Fruit fly (Drosophila melanogaster) whole organism, pupa: ENCODE measurements around the gene Toll-6.

Experiments used
- CG13204 ChIP-seq: fragments of 200-800 bp; sonication (Bioruptor generic); optimal IDR thresholded peaks from 2 replicates; lab custom pipeline; 2018; ENCODE audit warnings: missing biosample characterization, mild to moderate bottlenecking, missing genetic modification characterization, moderate library complexity
- CG15710 ChIP-seq: fragments of 200-800 bp; sonication (Bioruptor generic); optimal IDR thresholded peaks from 2 replicates; lab custom pipeline; 2018; ENCODE audit warnings: missing biosample characterization, mild to moderate bottlenecking, missing genetic modification characterization, moderate library complexity
- CG17806 ChIP-seq: fragments of 200-800 bp; sonication (Bioruptor generic); optimal IDR thresholded peaks from 2 replicates; lab custom pipeline; 2018; ENCODE audit warnings: missing biosample characterization, mild to moderate bottlenecking, missing genetic modification characterization, moderate library complexity
- CG32121 ChIP-seq: fragments of 200-800 bp; sonication (Bioruptor generic); IDR thresholded peaks from 2 replicates; pipeline ENCODE4 v1.3.6; 2022; ENCODE audit warnings: missing biosample characterization, missing genetic modification characterization
- CG34367 ChIP-seq: fragments of 200-800 bp; sonication (Bioruptor generic); optimal IDR thresholded peaks from 2 replicates; lab custom pipeline; 2018; ENCODE audit warnings: missing biosample characterization, mild to moderate bottlenecking, missing genetic modification characterization
- CG9948 ChIP-seq: fragments of 200-800 bp; sonication (Bioruptor generic); optimal IDR thresholded peaks from 2 replicates; lab custom pipeline; 2018; ENCODE audit warnings: missing biosample characterization, mild to moderate bottlenecking, missing genetic modification characterization, moderate library complexity
- D1 ChIP-seq: fragments of 200-800 bp; sonication (Bioruptor generic); optimal IDR thresholded peaks from 2 replicates; lab custom pipeline; 2018; ENCODE audit warnings: missing biosample characterization, mild to moderate bottlenecking, missing genetic modification characterization, moderate library complexity
- EcR ChIP-seq: fragments of 200-800 bp; sonication (Bioruptor generic); optimal IDR thresholded peaks from 3 replicates; lab custom pipeline; 2019; ENCODE audit warnings: missing biosample characterization, missing genetic modification characterization, mild to moderate bottlenecking, moderate library complexity, missing genetic modification reagents
- Ets98B ChIP-seq: fragments of 200-800 bp; sonication (Bioruptor generic); IDR thresholded peaks from 2 replicates; pipeline ENCODE4 v1.3.6; 2022; ENCODE audit warnings: missing biosample characterization, missing genetic modification characterization
- Pif1B ChIP-seq: fragments of 200-800 bp; sonication (Bioruptor generic); optimal IDR thresholded peaks from 3 replicates; lab custom pipeline; 2016; ENCODE audit warnings: missing biosample characterization, missing genetic modification characterization
- Snoo ChIP-seq: fragments of 200-800 bp; sonication (Bioruptor generic); optimal IDR thresholded peaks from 3 replicates; lab custom pipeline; 2017; ENCODE audit warnings: missing biosample characterization, mild to moderate bottlenecking, missing genetic modification characterization, inconsistent platforms
- fd96Ca ChIP-seq: fragments of 200-800 bp; sonication (Bioruptor generic); IDR thresholded peaks from 3 replicates; pipeline ENCODE4 v1.3.6; 2022; ENCODE audit warnings: missing biosample characterization, missing genetic modification characterization
- gl ChIP-seq: fragments of 200-800 bp; sonication (Bioruptor generic); optimal IDR thresholded peaks from 2 replicates; lab custom pipeline; 2018; ENCODE audit warnings: missing biosample characterization, mild to moderate bottlenecking, missing genetic modification characterization

DNA sequence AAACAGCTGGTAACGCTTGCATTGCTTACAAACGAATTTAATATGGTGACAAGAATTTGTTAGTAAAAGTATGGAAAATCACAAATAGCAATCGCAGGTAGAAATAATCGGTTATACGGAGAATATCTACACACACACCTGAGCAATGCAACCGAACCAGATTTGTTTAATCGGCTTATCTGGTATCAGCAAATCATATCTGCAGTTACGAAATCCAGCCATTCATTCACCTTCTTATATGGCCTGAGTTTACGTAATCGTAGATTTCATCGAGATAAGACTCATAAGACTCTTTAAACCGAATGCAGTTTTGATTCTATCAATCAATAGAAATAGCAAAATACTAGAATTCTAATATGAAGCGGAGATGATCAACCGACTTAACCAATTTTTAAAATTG, 32.9 kb upstream of the Toll-6 start:
- TF ChIP-seq CG13204 (GFP tag; lab: Kevin White, UChicago) (no peak), CG15710 (tag; lab: Kevin White, UChicago) (no peak), Ets98B (GFP tag; lab: Robert Waterston, UW) (no peak), EcR (no peak), CG17806 (no peak), fd96Ca (GFP tag; lab: Robert Waterston, UW) (no peak), CG32121 (no peak), Snoo (no peak), CG9948 (no peak), CG34367 (tag; lab: Kevin White, UChicago) (no peak), Pif1B (no peak), D1 (tag; lab: Kevin White, UChicago) (no peak), gl (no peak)
